Fruit fly (Drosophila melanogaster): ENCODE results near the gene eIF3l.
A peak's percentile ranks its signal among the peaks of the same experiment; 100 is the strongest.

Gene eIF3l

DNA sequence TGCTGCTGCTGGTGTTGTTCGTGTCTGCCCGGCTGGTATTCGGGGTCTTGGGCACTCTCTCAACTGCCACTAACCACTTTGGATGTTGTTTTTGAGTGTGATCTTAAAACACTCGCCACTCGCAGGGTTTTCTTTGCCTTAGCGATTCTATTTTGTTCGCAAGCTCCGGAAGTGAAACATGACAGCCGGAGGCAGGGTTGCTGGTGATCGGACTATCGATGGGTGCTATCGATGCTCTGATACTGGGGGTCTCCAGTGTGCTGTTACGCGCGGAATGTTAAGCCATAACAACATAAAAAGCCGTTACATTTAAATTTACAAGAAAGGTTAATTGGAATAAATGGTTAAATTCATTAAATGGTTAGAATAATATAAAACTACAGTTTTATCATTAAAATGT, 20.9 kb downstream of the eIF3l start, which contains the start of gene yps (continued):
- TF ChIP-seq Dif (GFP tag; optimal IDR thresholded peaks at IDR 0.05; ENCODE audit: partially characterized antibody) (no peak), Jra (GFP tag; optimal IDR thresholded peaks at IDR 0.05) (peak; percentile 68), dsf (GFP tag; optimal IDR thresholded peaks at IDR 0.05; ENCODE audit: borderline replicate concordance) (peak; percentile 6), Hr78 (GFP tag; optimal IDR thresholded peaks at IDR 0.05) (no peak)

DNA sequence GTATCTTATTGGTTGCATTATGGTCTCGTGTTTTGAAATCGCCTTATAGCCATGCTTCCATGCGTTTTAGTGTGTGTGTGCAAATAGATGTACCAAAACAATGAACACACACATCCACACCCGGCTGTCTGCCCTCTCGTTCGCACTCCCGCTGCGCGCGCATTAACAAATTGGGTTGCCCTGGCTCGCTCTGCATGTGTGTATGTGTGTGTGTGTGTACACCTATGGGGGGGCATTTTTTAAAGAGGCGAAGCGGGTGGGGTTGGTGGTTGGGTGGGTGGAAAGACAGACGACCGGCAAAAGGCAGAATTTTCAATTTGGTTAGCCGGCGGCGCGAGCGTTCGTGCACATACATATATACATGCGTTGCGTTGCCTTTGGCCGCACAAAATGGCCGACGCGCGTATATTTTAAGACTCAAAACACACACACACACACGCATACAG, 21.7 kb downstream of the eIF3l start:
- peak; percentile 36 for TF ChIP-seq Sp1 (GFP tag; optimal IDR thresholded peaks at IDR 0.05)
- TF ChIP-seq Rel (GFP tag; optimal IDR thresholded peaks at IDR 0.05): no peak
- TF ChIP-seq Rel (tag; optimal IDR thresholded peaks at IDR 0.05): peak; percentile 76
- peak; percentile 93 for TF ChIP-seq N (GFP tag; optimal IDR thresholded peaks at IDR 0.05)
- TF ChIP-seq Vsx2 (GFP tag; optimal IDR thresholded peaks at IDR 0.05; ENCODE audit: partially characterized antibody): no peak
- peak; percentile 74 for TF ChIP-seq h (GFP tag; optimal IDR thresholded peaks at IDR 0.05)
- TF ChIP-seq GATAd (GFP tag; optimal IDR thresholded peaks at IDR 0.05): no peak
- TF ChIP-seq usp (GFP tag; optimal IDR thresholded peaks at IDR 0.05): no peak
- peak; percentile 6 for TF ChIP-seq CG9705 (GFP tag; optimal IDR thresholded peaks at IDR 0.05)
- peak; percentile 47 for TF ChIP-seq psq (GFP tag; optimal IDR thresholded peaks at IDR 0.05)
- no peak for TF ChIP-seq dmrt93B (GFP tag; optimal IDR thresholded peaks at IDR 0.05)
- TF ChIP-seq Dif (GFP tag; optimal IDR thresholded peaks at IDR 0.05; ENCODE audit: partially characterized antibody): peak; percentile 73
- TF ChIP-seq HLH106 (tag; optimal IDR thresholded peaks at IDR 0.05): peak; percentile 36
- TF ChIP-seq foxo (GFP tag; optimal IDR thresholded peaks at IDR 0.05): peak in 1 of 2 experiments; percentile 34
- TF ChIP-seq rgr (GFP tag; optimal IDR thresholded peaks at IDR 0.05): peak; percentile 54
- TF ChIP-seq Hr78 (GFP tag; optimal IDR thresholded peaks at IDR 0.05): peak; percentile 68
- peak; percentile 87 for TF ChIP-seq Hr83 (GFP tag; optimal IDR thresholded peaks at IDR 0.05; ENCODE audit: poor library complexity, severe bottlenecking)
- TF ChIP-seq Abd-B (GFP tag; optimal IDR thresholded peaks at IDR 0.05): peak; percentile 58

DNA sequence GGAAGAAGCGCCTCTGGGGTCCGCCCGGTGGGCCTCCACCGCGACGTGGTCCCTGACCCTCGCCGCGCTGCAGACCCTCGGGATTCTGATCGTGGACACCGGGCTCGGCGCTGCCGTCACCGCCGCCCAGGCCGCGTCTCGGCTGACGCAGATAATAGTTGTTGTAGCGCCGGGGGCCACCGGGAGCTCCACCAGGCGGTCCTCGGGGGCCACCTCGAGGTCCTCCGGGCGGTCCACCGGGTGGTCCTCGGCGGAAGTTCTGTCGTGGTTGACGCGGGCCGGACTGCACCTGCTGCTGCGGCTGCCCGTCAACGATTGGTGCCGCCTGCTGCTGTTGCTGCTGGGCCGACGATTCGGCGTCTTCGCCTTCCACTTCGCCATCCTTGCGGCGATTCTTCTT, 23.0 kb downstream of the eIF3l start:
- TF ChIP-seq Dfd (GFP tag; optimal IDR thresholded peaks at IDR 0.05) (peak; percentile 99), sage (GFP tag; optimal IDR thresholded peaks at IDR 0.05) (no peak)

DNA sequence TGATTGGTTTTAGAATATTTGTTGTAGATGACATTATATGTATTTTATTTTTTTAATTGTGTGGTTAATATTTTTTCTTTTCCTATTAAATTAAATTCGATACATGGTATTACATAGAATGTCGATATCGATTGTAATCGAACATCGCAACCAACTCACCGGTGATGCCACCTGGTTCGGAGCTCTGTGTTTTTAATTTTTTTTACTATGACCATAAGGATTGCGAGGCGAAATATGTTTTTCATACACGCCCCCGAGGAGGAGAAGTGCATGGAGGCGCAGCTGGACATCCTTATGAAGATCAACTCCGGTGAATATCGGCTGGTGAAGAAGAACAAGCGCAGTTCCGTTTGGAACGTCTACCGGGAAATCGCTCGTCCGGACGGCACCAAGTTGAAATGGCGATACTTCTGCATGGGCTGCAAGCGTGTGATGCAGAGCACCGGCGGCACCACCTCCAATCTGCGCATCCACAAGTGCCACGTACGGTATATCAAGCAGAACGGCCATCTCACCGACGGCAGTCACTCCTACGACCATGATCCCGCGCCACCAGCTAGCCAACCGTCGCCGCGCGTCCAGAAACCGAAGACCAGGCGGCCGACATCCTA, 25.9 kb downstream of the eIF3l start, which contains the start of gene CG11560:
Gene CG11560, plus strand, starts transcription at position 145 of the 611 bp plus-strand sequence.
- TF ChIP-seq Vsx2 (GFP tag; optimal IDR thresholded peaks at IDR 0.05; ENCODE audit: partially characterized antibody) (no peak), brk (GFP tag; optimal IDR thresholded peaks at IDR 0.05) (no peak), N (GFP tag; optimal IDR thresholded peaks at IDR 0.05) (no peak), Myc (optimal IDR thresholded peaks at IDR 0.05) (no peak), Abd-B (GFP tag; optimal IDR thresholded peaks at IDR 0.05) (no peak), tai (GFP tag; optimal IDR thresholded peaks at IDR 0.05) (no peak), dl (GFP tag; optimal IDR thresholded peaks at IDR 0.05; ENCODE audit: insufficient read depth in 1 of 2, partially characterized antibody in 2 of 2) (no peak), h (GFP tag; optimal IDR thresholded peaks at IDR 0.05) (no peak)

DNA sequence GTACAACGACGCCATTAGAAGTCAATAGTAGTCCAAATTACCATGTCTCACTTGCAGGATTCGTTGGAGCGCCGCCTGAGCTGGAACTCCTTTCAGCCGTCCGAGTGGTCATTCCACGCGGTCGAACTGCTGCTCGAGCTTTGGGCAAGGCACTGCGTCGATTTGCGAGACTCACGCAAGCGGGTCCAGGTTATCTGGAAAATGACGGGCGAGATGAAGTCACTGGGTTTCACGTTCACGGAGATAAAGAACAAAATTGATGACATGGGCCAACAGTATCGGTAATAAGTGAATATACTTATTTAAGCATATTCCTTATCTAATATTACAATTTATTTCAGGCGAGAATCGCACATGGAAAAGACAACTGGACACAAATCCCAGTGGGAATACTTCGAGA, 27.3 kb downstream of the eIF3l start:
- TF ChIP-seq Vsx2 (GFP tag; optimal IDR thresholded peaks at IDR 0.05; ENCODE audit: partially characterized antibody): no peak
- no peak for TF ChIP-seq Hr83 (GFP tag; optimal IDR thresholded peaks at IDR 0.05; ENCODE audit: poor library complexity, severe bottlenecking)
- TF ChIP-seq Mio (GFP tag; optimal IDR thresholded peaks at IDR 0.05): no peak
- no peak for TF ChIP-seq usp (GFP tag; optimal IDR thresholded peaks at IDR 0.05)
- no peak for TF ChIP-seq foxo (GFP tag; optimal IDR thresholded peaks at IDR 0.05)

DNA sequence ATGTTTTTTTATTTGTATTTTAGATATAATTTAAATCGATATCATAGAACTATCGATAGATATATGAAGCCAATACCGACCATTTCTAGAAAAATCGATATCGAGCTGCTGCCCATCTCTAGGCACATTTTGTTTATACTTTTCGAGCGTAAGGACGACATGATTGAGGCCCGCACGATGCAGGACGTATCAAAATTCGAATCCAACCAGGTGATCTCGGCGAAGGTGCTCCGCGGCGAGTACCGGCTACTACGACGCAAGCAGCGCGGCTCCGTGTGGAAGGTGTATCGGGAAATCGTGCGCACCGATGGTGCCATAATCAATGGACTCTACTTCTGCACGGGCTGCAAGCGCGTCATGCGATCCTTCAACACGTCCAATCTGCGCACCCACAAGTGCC, 27.7 kb downstream of the eIF3l start, which contains the start of gene ssp:
Gene ssp, plus strand, starts transcription at position 102 of the 400 bp plus-strand sequence.
- TF ChIP-seq Dif (GFP tag; optimal IDR thresholded peaks at IDR 0.05; ENCODE audit: partially characterized antibody) (no peak), jim (GFP tag; optimal IDR thresholded peaks at IDR 0.05) (no peak), HLH106 (tag; optimal IDR thresholded peaks at IDR 0.05) (no peak), CG32264 (GFP tag; optimal IDR thresholded peaks at IDR 0.05) (no peak), fru (GFP tag; optimal IDR thresholded peaks at IDR 0.05) (no peak), tai (GFP tag; optimal IDR thresholded peaks at IDR 0.05) (no peak), Jra (GFP tag; optimal IDR thresholded peaks at IDR 0.05) (no peak)
